Worm (Caenorhabditis elegans) whole organism, late embryonic: Measurements from ENCODE around the gene srbc-1.

ENCODE experiments used
- ama-1 ChIP-seq: fragments of 150-350 bp; optimal IDR thresholded peaks from 2 replicates; lab custom pipeline; 2014
- ceh-31 ChIP-seq: sonication (generic microtip); optimal IDR thresholded peaks from 2 replicates; lab custom pipeline; 2016; ENCODE audit warnings: missing genetic modification characterization, missing compliant biosample characterization
- ceh-48 ChIP-seq: sonication (generic microtip); optimal IDR thresholded peaks from 2 replicates; lab custom pipeline; 2016; ENCODE audit warnings: missing genetic modification characterization, inconsistent platforms, missing compliant biosample characterization

ce11 chrV:3281523-3281922 lies 20.3 kb downstream of the srbc-1 start, which contains the start of gene T28A11.25:
- no peak for TF ChIP-seq ama-1
- no peak for TF ChIP-seq ceh-31 (tag; lab: Kevin White, UChicago)
- no peak for TF ChIP-seq ceh-48 (tag; lab: Kevin White, UChicago)
